Worm (Caenorhabditis elegans) whole organism, L3 larva: Measurements from ENCODE around the gene T06C12.14.

Source experiments
- R02D3.7 ChIP-seq: fragments of 150-350 bp; optimal IDR thresholded peaks from 2 replicates; lab custom pipeline; 2014; ENCODE audit warnings: missing biosample characterization, missing genetic modification characterization
- aly-2 ChIP-seq: fragments of 150-350 bp; optimal IDR thresholded peaks from 2 replicates; lab custom pipeline; 2014; ENCODE audit warnings: missing biosample characterization, missing genetic modification characterization
- ama-1 ChIP-seq: fragments of 150-350 bp; optimal IDR thresholded peaks from 2 replicates; lab custom pipeline; 2018
- egl-27 ChIP-seq: sonication (generic microtip); optimal IDR thresholded peaks from 4 replicates; lab custom pipeline; 2017; ENCODE audit warnings: missing biosample characterization, missing genetic modification reagents, missing genetic modification characterization
- elt-1 ChIP-seq: fragments of 150-350 bp; optimal IDR thresholded peaks from 2 replicates; lab custom pipeline; 2014; ENCODE audit warnings: missing biosample characterization, missing genetic modification characterization
- fkh-10 ChIP-seq: sonication (generic microtip); optimal IDR thresholded peaks from 2 replicates; lab custom pipeline; 2017; ENCODE audit warnings: missing biosample characterization, missing genetic modification reagents, missing genetic modification characterization
- lin-15B ChIP-seq: fragments of 150-350 bp; optimal IDR thresholded peaks from 2 replicates; lab custom pipeline; 2014; ENCODE audit warnings: missing biosample characterization, missing genetic modification characterization
- nhr-25 ChIP-seq: sonication (generic microtip); optimal IDR thresholded peaks from 2 replicates; lab custom pipeline; 2017; ENCODE audit warnings: missing biosample characterization, missing genetic modification characterization
- unc-39 ChIP-seq: sonication (generic microtip); optimal IDR thresholded peaks from 4 replicates; lab custom pipeline; 2017; ENCODE audit warnings: missing biosample characterization, missing genetic modification characterization
- ztf-11 ChIP-seq: fragments of 150-350 bp; optimal IDR thresholded peaks from 2 replicates; lab custom pipeline; 2014; ENCODE audit warnings: missing biosample characterization, missing genetic modification characterization
- ztf-4 ChIP-seq: fragments of 150-350 bp; optimal IDR thresholded peaks from 2 replicates; lab custom pipeline; 2014; ENCODE audit warnings: missing biosample characterization, missing genetic modification characterization

DNA sequence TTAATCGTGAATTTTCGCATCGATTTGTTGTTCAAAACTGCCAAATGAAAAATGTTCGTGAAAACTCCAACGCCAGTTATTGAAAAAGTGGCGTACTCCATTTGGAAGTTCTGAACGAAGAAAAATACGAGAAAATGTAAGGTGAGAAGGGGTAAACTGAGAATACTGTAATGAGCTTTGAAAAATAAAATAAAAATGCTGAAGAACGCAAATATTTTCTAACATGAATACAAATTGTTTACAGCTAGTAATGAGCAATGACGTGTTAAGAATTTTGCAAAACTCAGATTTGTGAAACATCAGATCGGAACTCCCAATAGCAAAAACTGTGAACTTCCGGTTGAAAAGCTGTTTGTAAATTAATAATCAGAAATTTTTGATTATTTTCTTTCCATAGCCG is 32.6 kb downstream of the T06C12.14 start, which contains the start of gene srw-26:
- TF ChIP-seq ztf-11 (tag; lab: Kevin White, UChicago) (no peak), R02D3.7 (tag; lab: Kevin White, UChicago) (no peak), ama-1 (no peak), ztf-4 (tag; lab: Kevin White, UChicago) (no peak), egl-27 (tag; lab: Kevin White, UChicago) (no peak), lin-15B (tag; lab: Kevin White, UChicago) (no peak), elt-1 (no peak), fkh-10 (no peak), unc-39 (tag; lab: Kevin White, UChicago) (no peak), aly-2 (no peak), nhr-25 (tag; lab: Kevin White, UChicago) (no peak)
